Worm (Caenorhabditis elegans) whole organism, young adult: Measurements from ENCODE around the gene prdx-3.

ENCODE experiments used
- madf-6 ChIP-seq: fragments of 200-800 bp; sonication (Bioruptor generic); IDR thresholded peaks from 2 replicates; pipeline ENCODE4 v1.3.6; 2022; ENCODE audit warnings: missing genetic modification reagents, missing genetic modification characterization, missing compliant biosample characterization
- pha-4 ChIP-seq: fragments of 150-350 bp; sonication (generic microtip); optimal IDR thresholded peaks from 2 replicates; lab custom pipeline; 2014; ENCODE audit warnings: missing biosample characterization, missing genetic modification reagents, missing genetic modification characterization
- ztf-3 ChIP-seq: fragments of 200-800 bp; sonication (Bioruptor generic); optimal IDR thresholded peaks from 2 replicates; lab custom pipeline; 2018; ENCODE audit warnings: mild to moderate bottlenecking, missing genetic modification characterization, missing compliant biosample characterization

ce11 chrIII:4453768-4454167 lies 46.5 kb downstream of the prdx-3 start:
- TF ChIP-seq madf-6 (GFP tag; lab: Robert Waterston, UW) (no peak), pha-4 (no peak), ztf-3 (no peak)
